Fruit fly (Drosophila melanogaster): Measurements from ENCODE around the gene Task7.
A peak's percentile ranks its signal among the peaks of the same experiment; 100 is the strongest.

The Task7 gene

dm6 chr3R:9420439-9421234 is 8.5 kb upstream of the Task7 start (continued):
- TF ChIP-seq lab (GFP tag; optimal IDR thresholded peaks at IDR 0.05) (peak; percentile 20), Dbx (GFP tag; IDR thresholded peaks at IDR 0.05) (0 out of 3 replicates have a peak, but pooled peaks have one; percentile 5), Fer3 (tag; optimal IDR thresholded peaks at IDR 0.05) (no peak), bsh (GFP tag; optimal IDR thresholded peaks at IDR 0.05) (peak in 1 of 2 experiments; percentile 29), CG17612 (GFP tag; IDR thresholded peaks at IDR 0.05) (no peak), CG5953 (GFP tag; IDR thresholded peaks at IDR 0.05) (no peak), CG1603 (tag; optimal IDR thresholded peaks at IDR 0.05) (peak; percentile 46), CG31365 (tag; optimal IDR thresholded peaks at IDR 0.05) (no peak), CG12769 (tag; optimal IDR thresholded peaks at IDR 0.05) (peak; percentile 45), Ets65A (GFP tag) (peak; percentile 88), CG4854 (GFP tag; optimal IDR thresholded peaks at IDR 0.05) (no peak), row (GFP tag; IDR thresholded peaks at IDR 0.05) (peak; percentile 41; the same call in 2 of the 3 replicates), CG2712 (tag; optimal IDR thresholded peaks at IDR 0.05) (peak; percentile 9), CG5180 (GFP tag; optimal IDR thresholded peaks at IDR 0.05) (no peak), nau (GFP tag; optimal IDR thresholded peaks at IDR 0.05) (peak; percentile 1), ttk (GFP tag; IDR thresholded peaks at IDR 0.05) (0 out of 2 replicates have a peak, but pooled peaks have one; percentile 20), Max (GFP tag; optimal IDR thresholded peaks at IDR 0.05) (no peak)

dm6 chr3R:9419300-9419652 is 7.2 kb upstream of the Task7 start:
- no peak for TF ChIP-seq CG17359 (tag; optimal IDR thresholded peaks at IDR 0.05)
- TF ChIP-seq Lim3 (GFP tag; IDR thresholded peaks at IDR 0.05), result no peak
- TF ChIP-seq p53 (GFP tag; optimal IDR thresholded peaks at IDR 0.05), result no peak
- peak; percentile 14 for TF ChIP-seq abd-A (tag; optimal IDR thresholded peaks at IDR 0.05)
- TF ChIP-seq stc (GFP tag; IDR thresholded peaks at IDR 0.05), result no peak
- no peak for TF ChIP-seq sc (optimal IDR thresholded peaks at IDR 0.05)
- no peak for TF ChIP-seq sc (GFP tag; optimal IDR thresholded peaks at IDR 0.05)
- TF ChIP-seq Pdp1 (GFP tag; optimal IDR thresholded peaks at IDR 0.05), result no peak
- no peak for TF ChIP-seq sna (GFP tag; IDR thresholded peaks at IDR 0.05; ENCODE audit: partially characterized antibody)
- TF ChIP-seq Gug (GFP tag; IDR thresholded peaks at IDR 0.05), result no peak; the same call in 3 of the 4 replicates
- no peak for TF ChIP-seq CG33213 (GFP tag; optimal IDR thresholded peaks at IDR 0.05)
- no peak for TF ChIP-seq CG14860 (GFP tag; IDR thresholded peaks at IDR 0.05; ENCODE audit: partially characterized antibody)
- TF ChIP-seq sima (GFP tag; optimal IDR thresholded peaks at IDR 0.05), result no peak
- no peak for TF ChIP-seq jing (GFP tag; optimal IDR thresholded peaks at IDR 0.05)
- no peak for TF ChIP-seq CG32767 (GFP tag; IDR thresholded peaks at IDR 0.05)
- no peak for TF ChIP-seq CG7556 (GFP tag; optimal IDR thresholded peaks at IDR 0.05)
- no peak for TF ChIP-seq CG14667 (GFP tag; IDR thresholded peaks at IDR 0.05)
- no peak for TF ChIP-seq Aef1 (GFP tag; IDR thresholded peaks at IDR 0.05)
- no peak for TF ChIP-seq CG10462 (GFP tag; optimal IDR thresholded peaks at IDR 0.05)
- no peak for TF ChIP-seq az2 (GFP tag; optimal IDR thresholded peaks at IDR 0.05)
- peak; percentile 26 for TF ChIP-seq nom (GFP tag; optimal IDR thresholded peaks at IDR 0.05)
- no peak for TF ChIP-seq CG6175 (GFP tag; IDR thresholded peaks at IDR 0.05)
- peak; percentile 17 for TF ChIP-seq Xbp1 (GFP tag; optimal IDR thresholded peaks at IDR 0.05)
- no peak for TF ChIP-seq dm (GFP tag; optimal IDR thresholded peaks at IDR 0.05)
- TF ChIP-seq fru (optimal IDR thresholded peaks at IDR 0.05), result no peak
- no peak for TF ChIP-seq CG17829 (tag; optimal IDR thresholded peaks at IDR 0.05)
- TF ChIP-seq D19B (GFP tag; optimal IDR thresholded peaks at IDR 0.05), result no peak
- TF ChIP-seq H2.0 (GFP tag; IDR thresholded peaks at IDR 0.05), result no peak
- no peak for TF ChIP-seq esg (GFP tag; conservative IDR thresholded peaks at IDR 0.05)
- no peak for TF ChIP-seq klu (GFP tag; IDR thresholded peaks at IDR 0.05)
- no peak for TF ChIP-seq croc (GFP tag; conservative IDR thresholded peaks at IDR 0.05)
- peak; percentile 47 for TF ChIP-seq CG7745 (tag; optimal IDR thresholded peaks at IDR 0.05)
- TF ChIP-seq CG6689 (GFP tag; IDR thresholded peaks at IDR 0.05), result no peak
- no peak for TF ChIP-seq ham (GFP tag; IDR thresholded peaks at IDR 0.05)

Measured in whole organism, embryonic.